Fruit fly (Drosophila melanogaster) whole organism, adult: ENCODE measurements around the gene Hydr2.

Experiments
- CG12768 ChIP-seq: fragments of 200-800 bp; sonication (Bioruptor generic); optimal IDR thresholded peaks from 2 replicates; lab custom pipeline; 2017; ENCODE audit warnings: missing biosample characterization, missing genetic modification characterization, mild to moderate bottlenecking, moderate library complexity, missing genetic modification reagents
- CG33017 ChIP-seq: fragments of 200-800 bp; sonication (Bioruptor generic); optimal IDR thresholded peaks from 2 replicates; lab custom pipeline; 2018; ENCODE audit warnings: missing biosample characterization, mild to moderate bottlenecking, missing genetic modification characterization, moderate library complexity
- CG5204 ChIP-seq: fragments of 200-800 bp; sonication (Bioruptor generic); optimal IDR thresholded peaks from 2 replicates; lab custom pipeline; 2016; ENCODE audit warnings: missing biosample characterization, missing genetic modification characterization
- CG7101 ChIP-seq: fragments of 200-800 bp; sonication (Bioruptor generic); optimal IDR thresholded peaks from 2 replicates; lab custom pipeline; 2018; ENCODE audit warnings: missing biosample characterization, mild to moderate bottlenecking, missing genetic modification characterization, moderate library complexity
- Clk ChIP-seq: fragments of 200-800 bp; sonication (Bioruptor generic); optimal IDR thresholded peaks from 2 replicates; lab custom pipeline; 2017; ENCODE audit warnings: missing biosample characterization, missing genetic modification characterization
- Crg-1 ChIP-seq: fragments of 200-800 bp; sonication (Bioruptor generic); optimal IDR thresholded peaks from 2 replicates; lab custom pipeline; 2016; ENCODE audit warnings: missing biosample characterization, missing genetic modification characterization
- kay ChIP-seq: fragments of 200-800 bp; sonication (Bioruptor generic); peaks from one replicate; lab custom pipeline; 2016; ENCODE audit warnings: missing biosample characterization, missing genetic modification characterization, borderline replicate concordance
- ovo ChIP-seq: fragments of 200-800 bp; sonication (Bioruptor generic); optimal IDR thresholded peaks from 2 replicates; lab custom pipeline; 2016; ENCODE audit warnings: missing biosample characterization, missing genetic modification characterization

- TF ChIP-seq CG12768 (GFP tag; lab: Kevin White, UChicago) (no peak), CG7101 (tag; lab: Kevin White, UChicago) (no peak), CG33017 (tag; lab: Kevin White, UChicago) (no peak), CG5204 (GFP tag; lab: Kevin White, UChicago) (no peak), Crg-1 (GFP tag; lab: Kevin White, UChicago) (no peak), Clk (GFP tag; lab: Kevin White, UChicago) (no peak), kay (no peak), ovo (GFP tag; lab: Kevin White, UChicago) (no peak)
These were observed 11.8 kb upstream of the Hydr2 start for dm6 chr2L:3151657-3152056.
